Worm (Caenorhabditis elegans) whole organism, L2 larva: Measurements from ENCODE around the gene wapl-1.
A peak's percentile ranks its signal among the peaks of the same experiment; 100 is the strongest.

ENCODE experiments used
- C34F6.9 ChIP-seq: fragments of 150-350 bp; optimal IDR thresholded peaks from 2 replicates; lab custom pipeline; 2014; ENCODE audit warnings: missing biosample characterization, missing genetic modification characterization
- F13H6.1 ChIP-seq: sonication (generic microtip); optimal IDR thresholded peaks from 2 replicates; lab custom pipeline; 2016; ENCODE audit warnings: missing genetic modification characterization, missing compliant biosample characterization
- R02D3.7 ChIP-seq: fragments of 150-350 bp; optimal IDR thresholded peaks from 2 replicates; lab custom pipeline; 2014; ENCODE audit warnings: missing biosample characterization, missing genetic modification characterization
- Y55F3AM.14 ChIP-seq: fragments of 200-800 bp; sonication (Bioruptor generic); optimal IDR thresholded peaks from 2 replicates; lab custom pipeline; 2018; ENCODE audit warnings: mild to moderate bottlenecking, missing genetic modification characterization, missing compliant biosample characterization
- ZK546.5 ChIP-seq: sonication (generic microtip); optimal IDR thresholded peaks from 2 replicates; lab custom pipeline; 2017; ENCODE audit warnings: missing biosample characterization, missing genetic modification characterization
- alr-1 ChIP-seq: fragments of 150-350 bp; optimal IDR thresholded peaks from 2 replicates; lab custom pipeline; 2014; ENCODE audit warnings: missing biosample characterization, missing genetic modification characterization
- aly-2 ChIP-seq: fragments of 150-350 bp; optimal IDR thresholded peaks from 2 replicates; lab custom pipeline; 2014; ENCODE audit warnings: missing biosample characterization, missing genetic modification characterization
- ama-1 ChIP-seq: fragments of 150-350 bp; optimal IDR thresholded peaks from 2 replicates; lab custom pipeline; 2018; ENCODE audit warnings: inconsistent platforms
- blmp-1 ChIP-seq: sonication (generic microtip); optimal IDR thresholded peaks from 2 replicates; lab custom pipeline; 2017; ENCODE audit warnings: missing genetic modification characterization, mild to moderate bottlenecking, missing compliant biosample characterization, antibody characterized with exemption, moderate library complexity; ENCODE audit not compliant: insufficient read depth
- ceh-16 ChIP-seq: fragments of 150-350 bp; optimal IDR thresholded peaks from 2 replicates; lab custom pipeline; 2014; ENCODE audit warnings: missing biosample characterization, missing genetic modification characterization
- ceh-82 ChIP-seq: fragments of 150-350 bp; optimal IDR thresholded peaks from 2 replicates; lab custom pipeline; 2014; ENCODE audit warnings: missing biosample characterization, missing genetic modification characterization
- crh-2 ChIP-seq: sonication (generic microtip); optimal IDR thresholded peaks from 2 replicates; lab custom pipeline; 2017; ENCODE audit warnings: missing biosample characterization, missing genetic modification characterization
- dmd-4 ChIP-seq: sonication (generic microtip); optimal IDR thresholded peaks from 2 replicates; lab custom pipeline; 2017; ENCODE audit warnings: missing biosample characterization, missing genetic modification characterization
- egl-27 ChIP-seq: sonication (generic microtip); optimal IDR thresholded peaks from 3 replicates; lab custom pipeline; 2017; ENCODE audit warnings: missing biosample characterization, missing genetic modification reagents, missing genetic modification characterization
- elt-1 ChIP-seq: fragments of 150-350 bp; optimal IDR thresholded peaks from 2 replicates; lab custom pipeline; 2014; ENCODE audit warnings: missing biosample characterization, missing genetic modification characterization
- elt-3 ChIP-seq: sonication (generic microtip); optimal IDR thresholded peaks from 2 replicates; lab custom pipeline; 2017; ENCODE audit warnings: missing biosample characterization, missing genetic modification characterization
- fos-1 ChIP-seq: fragments of 150-350 bp; optimal IDR thresholded peaks from 2 replicates; lab custom pipeline; 2014; ENCODE audit warnings: missing biosample characterization, missing genetic modification characterization
- gmeb-1 ChIP-seq: fragments of 150-350 bp; optimal IDR thresholded peaks from 2 replicates; lab custom pipeline; 2014; ENCODE audit warnings: missing biosample characterization, missing genetic modification characterization
- lin-11 ChIP-seq: fragments of 150-350 bp; sonication (generic microtip); optimal IDR thresholded peaks from 2 replicates; lab custom pipeline; 2014; ENCODE audit warnings: missing biosample characterization, missing genetic modification characterization, inconsistent platforms, mixed read lengths
- lin-13 ChIP-seq: fragments of 150-350 bp; optimal IDR thresholded peaks from 2 replicates; lab custom pipeline; 2014; ENCODE audit warnings: missing biosample characterization, missing genetic modification reagents, missing genetic modification characterization
- lin-39 ChIP-seq: fragments of 150-350 bp; optimal IDR thresholded peaks from 2 replicates; lab custom pipeline; 2014; ENCODE audit warnings: missing biosample characterization, missing genetic modification reagents, missing genetic modification characterization
- lsy-2 ChIP-seq, 2 experiments: fragments of 150-350 bp in 1 of 2; sonication (generic microtip) in 1 of 2; optimal IDR thresholded peaks; 2 replicates each; lab custom pipeline; 2014 to 2017; ENCODE audit warnings: missing biosample characterization in 2 of 2, missing genetic modification characterization in 2 of 2
- mab-5 ChIP-seq: fragments of 150-350 bp; optimal IDR thresholded peaks from 2 replicates; lab custom pipeline; 2014; ENCODE audit warnings: missing biosample characterization, missing genetic modification characterization
- mbf-1 ChIP-seq: sonication (generic microtip); optimal IDR thresholded peaks from 2 replicates; lab custom pipeline; 2017; ENCODE audit warnings: missing biosample characterization, missing genetic modification characterization
- mdl-1 ChIP-seq, 2 experiments: fragments of 150-350 bp in 1 of 2; sonication (generic microtip) in 1 of 2; optimal IDR thresholded peaks; 2 replicates each; lab custom pipeline; 2017; ENCODE audit warnings: missing biosample characterization in 2 of 2, missing genetic modification characterization in 2 of 2
- nhr-10 ChIP-seq: sonication (generic microtip); optimal IDR thresholded peaks from 2 replicates; lab custom pipeline; 2017; ENCODE audit warnings: missing biosample characterization, missing genetic modification characterization
- nhr-11 ChIP-seq: fragments of 150-350 bp; optimal IDR thresholded peaks from 2 replicates; lab custom pipeline; 2014; ENCODE audit warnings: missing biosample characterization, missing genetic modification characterization
- nhr-12 ChIP-seq: fragments of 150-350 bp; optimal IDR thresholded peaks from 2 replicates; lab custom pipeline; 2014; ENCODE audit warnings: missing biosample characterization, missing genetic modification characterization
- nhr-129 ChIP-seq: fragments of 150-350 bp; optimal IDR thresholded peaks from 2 replicates; lab custom pipeline; 2014; ENCODE audit warnings: missing biosample characterization, missing genetic modification characterization
- nhr-21 ChIP-seq: fragments of 150-350 bp; optimal IDR thresholded peaks from 2 replicates; lab custom pipeline; 2014; ENCODE audit warnings: missing biosample characterization, missing genetic modification characterization
- nhr-23 ChIP-seq: fragments of 150-350 bp; optimal IDR thresholded peaks from 2 replicates; lab custom pipeline; 2014; ENCODE audit warnings: missing biosample characterization, missing genetic modification reagents, missing genetic modification characterization
- nhr-25 ChIP-seq: fragments of 150-350 bp; sonication (generic microtip); optimal IDR thresholded peaks from 3 replicates; lab custom pipeline; 2014; ENCODE audit warnings: missing biosample characterization, missing genetic modification characterization
- nhr-77 ChIP-seq: fragments of 150-350 bp; optimal IDR thresholded peaks from 2 replicates; lab custom pipeline; 2014; ENCODE audit warnings: missing biosample characterization, missing genetic modification characterization
- peb-1 ChIP-seq: fragments of 150-350 bp; optimal IDR thresholded peaks from 2 replicates; lab custom pipeline; 2014; ENCODE audit warnings: missing biosample characterization, missing genetic modification characterization
- sem-4 ChIP-seq: fragments of 150-350 bp; optimal IDR thresholded peaks from 2 replicates; lab custom pipeline; 2014; ENCODE audit warnings: missing biosample characterization, missing genetic modification reagents, missing genetic modification characterization
- skn-1 ChIP-seq: sonication (generic microtip); optimal IDR thresholded peaks from 2 replicates; lab custom pipeline; 2017; ENCODE audit warnings: missing biosample characterization, missing genetic modification characterization
- sma-3 ChIP-seq: sonication (generic microtip); optimal IDR thresholded peaks from 2 replicates; lab custom pipeline; 2016; ENCODE audit warnings: missing genetic modification reagents, missing genetic modification characterization, missing compliant biosample characterization
- sma-9 ChIP-seq, 2 experiments: fragments of 150-350 bp in 1 of 2; sonication (generic microtip) in 1 of 2; optimal IDR thresholded peaks; 2 replicates each; lab custom pipeline; 2014 to 2016; ENCODE audit warnings: missing genetic modification characterization in 2 of 2, mild to moderate bottlenecking in 1 of 2, missing biosample characterization in 1 of 2, missing compliant biosample characterization in 1 of 2, missing genetic modification reagents in 1 of 2, moderate library complexity in 1 of 2
- snpc-4 ChIP-seq: fragments of 150-350 bp; optimal IDR thresholded peaks from 2 replicates; lab custom pipeline; 2014; ENCODE audit warnings: missing biosample characterization, missing genetic modification characterization
- unc-39 ChIP-seq: fragments of 150-350 bp; optimal IDR thresholded peaks from 2 replicates; lab custom pipeline; 2014; ENCODE audit warnings: missing biosample characterization, missing genetic modification characterization
- unc-55 ChIP-seq: fragments of 150-350 bp; sonication (generic microtip); optimal IDR thresholded peaks from 3 replicates; lab custom pipeline; 2014; ENCODE audit warnings: missing biosample characterization, missing genetic modification reagents, missing genetic modification characterization
- unc-62 ChIP-seq: fragments of 150-350 bp; optimal IDR thresholded peaks from 2 replicates; lab custom pipeline; 2014; ENCODE audit warnings: missing biosample characterization, missing genetic modification reagents, missing genetic modification characterization
- zag-1 ChIP-seq: fragments of 150-350 bp; optimal IDR thresholded peaks from 2 replicates; lab custom pipeline; 2014; ENCODE audit warnings: missing biosample characterization, missing genetic modification characterization
- ztf-1 ChIP-seq: fragments of 200-800 bp; sonication (Bioruptor generic); conservative IDR thresholded peaks from 2 replicates; pipeline ENCODE4 v1.3.6; 2022; ENCODE audit warnings: missing genetic modification characterization, missing compliant biosample characterization
- ztf-11 ChIP-seq: sonication (generic microtip); optimal IDR thresholded peaks from 2 replicates; lab custom pipeline; 2017; ENCODE audit warnings: missing biosample characterization, missing genetic modification characterization
- ztf-4 ChIP-seq: fragments of 150-350 bp; optimal IDR thresholded peaks from 2 replicates; lab custom pipeline; 2014; ENCODE audit warnings: missing biosample characterization, missing genetic modification characterization

wapl-1 gene

DNA sequence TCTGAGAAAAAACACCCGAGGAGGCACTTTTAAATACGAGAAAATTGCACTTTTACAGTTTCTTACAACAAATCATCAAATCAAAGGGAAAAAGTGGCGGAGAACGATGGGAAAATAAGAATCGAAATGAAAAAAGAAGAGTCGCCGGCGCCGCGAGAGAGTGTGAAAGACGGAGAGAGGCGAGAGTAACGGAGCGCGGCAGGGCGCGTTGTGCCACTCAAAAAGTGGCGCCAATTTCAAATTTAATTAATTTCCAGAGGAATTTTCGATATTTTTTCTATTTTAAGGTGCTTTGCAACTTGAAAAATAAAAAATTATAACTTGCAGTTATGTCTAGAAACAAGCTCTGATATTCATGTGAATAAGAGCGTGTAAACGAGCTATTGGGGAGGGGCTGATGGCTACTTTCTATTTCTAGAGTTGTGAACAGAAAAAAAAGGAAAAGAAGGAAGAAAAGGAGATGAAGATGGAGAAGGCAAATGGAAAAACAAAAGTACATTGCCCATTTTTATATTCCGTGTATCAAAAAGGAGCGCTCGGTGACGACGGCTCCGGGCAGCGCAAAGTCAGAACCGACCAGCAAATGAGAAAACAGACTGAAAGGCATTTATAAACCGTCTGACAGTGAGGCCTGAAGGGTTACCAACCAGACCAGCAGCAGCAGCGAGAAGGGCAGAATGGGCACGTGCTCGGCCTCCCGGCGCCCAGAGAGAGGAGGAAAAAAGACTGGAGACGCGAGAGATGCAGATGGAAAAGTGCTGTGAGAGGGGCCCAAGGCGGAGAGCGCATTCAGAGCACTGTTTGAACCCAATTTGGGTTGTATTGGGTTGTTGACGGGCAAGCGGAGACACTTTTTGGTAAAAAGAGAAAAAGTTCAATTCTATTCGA lies 25.6 kb upstream of the wapl-1 start:
- TF ChIP-seq mdl-1 (tag; optimal IDR thresholded peaks at IDR 0.05; lab: Kevin White, UChicago) (peak; percentile 71 to 85), nhr-23 (no peak), sma-9 (GFP tag; optimal IDR thresholded peaks at IDR 0.05; lab: Kevin White, UChicago) (peak; percentile 50), sma-9 (tag; optimal IDR thresholded peaks at IDR 0.05; lab: Kevin White, UChicago) (no peak), nhr-129 (tag; lab: Kevin White, UChicago) (peak; percentile 69), R02D3.7 (tag; lab: Kevin White, UChicago) (no peak), F13H6.1 (tag; lab: Kevin White, UChicago) (peak; percentile 56), skn-1 (tag; lab: Kevin White, UChicago) (no peak), unc-55 (GFP tag; lab: Kevin White, UChicago) (peak; percentile 31), gmeb-1 (tag; lab: Kevin White, UChicago) (peak; percentile 41), sma-3 (peak; percentile 5), lsy-2 (tag; optimal IDR thresholded peaks at IDR 0.05; lab: Kevin White, UChicago) (peak in 1 of 2 experiments; percentile 28)

DNA sequence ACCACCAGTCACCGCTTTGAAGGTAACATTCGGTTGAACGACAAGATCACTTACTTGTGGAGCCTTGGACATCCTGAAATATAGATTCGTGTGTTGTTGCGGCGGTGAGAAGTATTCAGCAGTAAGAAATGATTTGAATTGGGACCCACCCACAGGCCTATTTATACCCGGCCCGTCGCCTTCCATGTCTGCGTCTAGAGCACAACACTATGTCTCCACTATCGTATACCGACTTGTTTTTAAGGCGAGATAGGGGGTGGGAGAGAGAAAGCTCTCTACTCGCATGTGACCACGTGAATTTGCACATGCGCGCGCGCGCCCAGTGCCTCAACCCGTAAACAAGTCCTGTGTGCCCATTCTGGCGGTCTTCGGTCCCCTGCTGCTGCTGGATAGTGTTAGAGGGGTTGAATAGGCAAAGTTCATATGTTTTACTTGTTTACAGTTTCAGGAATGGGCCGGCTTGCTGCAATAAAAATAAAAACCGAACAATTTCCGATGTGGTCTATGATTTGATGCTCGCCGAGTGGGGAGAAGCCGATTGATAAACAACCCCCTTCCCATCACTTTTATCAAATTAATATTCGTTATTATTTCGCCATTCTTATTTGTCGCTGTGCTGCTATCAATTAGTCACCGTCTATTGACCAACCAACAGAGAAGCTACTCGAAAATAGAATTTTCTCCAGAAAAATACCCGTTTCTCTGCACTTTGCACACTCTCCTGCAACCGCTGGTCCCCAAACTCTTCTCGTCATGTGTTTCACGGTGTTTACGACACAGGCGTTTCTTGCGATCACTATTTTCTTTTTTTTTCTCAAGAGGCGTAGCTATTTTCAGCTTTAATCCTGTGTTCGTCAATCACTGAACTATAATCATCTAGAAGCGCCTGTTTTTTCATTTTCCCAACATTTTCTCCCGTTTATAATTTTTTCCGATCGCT lies 24.5 kb upstream of the wapl-1 start:
- TF ChIP-seq unc-62 (GFP tag; lab: Kevin White, UChicago) (no peak), skn-1 (tag; lab: Kevin White, UChicago) (peak; percentile 26), ceh-82 (tag; lab: Kevin White, UChicago) (no peak), lin-11 (tag; lab: Kevin White, UChicago) (peak; percentile 88), ZK546.5 (tag; lab: Kevin White, UChicago) (no peak), mdl-1 (tag; optimal IDR thresholded peaks at IDR 0.05; lab: Kevin White, UChicago) (peak; percentile 56 to 91), zag-1 (peak; percentile 14), blmp-1 (tag; lab: Kevin White, UChicago) (no peak), mbf-1 (tag; lab: Kevin White, UChicago) (no peak), F13H6.1 (tag; lab: Kevin White, UChicago) (peak; percentile 64), fos-1 (tag; lab: Kevin White, UChicago) (peak; percentile 38), nhr-25 (tag; lab: Kevin White, UChicago) (no peak), R02D3.7 (tag; lab: Kevin White, UChicago) (no peak), ztf-4 (no peak), nhr-21 (tag; lab: Kevin White, UChicago) (peak; percentile 18), elt-3 (tag; lab: Kevin White, UChicago) (no peak), C34F6.9 (tag; lab: Kevin White, UChicago) (peak; percentile 72), ceh-16 (tag; lab: Kevin White, UChicago) (no peak), aly-2 (tag; lab: Kevin White, UChicago) (no peak), unc-55 (GFP tag; lab: Kevin White, UChicago) (peak; percentile 44), mab-5 (tag; lab: Kevin White, UChicago) (no peak), ztf-1 (GFP tag; lab: Robert Waterston, UW) (no peak), Y55F3AM.14 (GFP tag; lab: Kevin White, UChicago) (peak; percentile 57), dmd-4 (tag; lab: Kevin White, UChicago) (no peak), nhr-129 (tag; lab: Kevin White, UChicago) (peak; percentile 89), lsy-2 (tag; optimal IDR thresholded peaks at IDR 0.05; lab: Kevin White, UChicago) (peak; percentile 2 to 74), sma-9 (GFP tag; optimal IDR thresholded peaks at IDR 0.05; lab: Kevin White, UChicago) (peak; percentile 71), sma-9 (tag; optimal IDR thresholded peaks at IDR 0.05; lab: Kevin White, UChicago) (no peak), sem-4 (peak; percentile 29), sma-3 (peak; percentile 9), lin-13 (GFP tag; lab: Kevin White, UChicago) (no peak), alr-1 (tag; lab: Kevin White, UChicago) (no peak), ztf-11 (tag; lab: Kevin White, UChicago) (no peak), elt-1 (tag; lab: Kevin White, UChicago) (no peak), nhr-23 (no peak), peb-1 (no peak), gmeb-1 (tag; lab: Kevin White, UChicago) (peak; percentile 23), nhr-10 (tag; lab: Kevin White, UChicago) (no peak), nhr-77 (tag; lab: Kevin White, UChicago) (no peak), nhr-12 (tag; lab: Kevin White, UChicago) (no peak), snpc-4 (tag; lab: Kevin White, UChicago) (no peak), lin-39 (tag; lab: Kevin White, UChicago) (no peak), nhr-11 (tag; lab: Kevin White, UChicago) (no peak), egl-27 (no peak), ama-1 (peak; percentile 52), crh-2 (peak; percentile 70), unc-39 (tag; lab: Kevin White, UChicago) (no peak)
- TF ChIP-seq, all 48 proteins: peak for 18
